Fruit fly (Drosophila melanogaster) whole organism, wandering third instar larva: Measurements from ENCODE around the gene Pex14.

Experiments
- Abd-B ChIP-seq: fragments of >200 bp; optimal IDR thresholded peaks from 2 replicates; lab custom pipeline; 2017; ENCODE audit warnings: missing biosample characterization, missing genetic modification characterization
- CG32264 ChIP-seq: fragments of 200-800 bp; sonication (Bioruptor generic); optimal IDR thresholded peaks from 2 replicates; lab custom pipeline; 2016; ENCODE audit warnings: missing biosample characterization, missing genetic modification characterization
- CG9705 ChIP-seq: fragments of 200-800 bp; sonication (Bioruptor generic); optimal IDR thresholded peaks from 2 replicates; lab custom pipeline; 2018; ENCODE audit warnings: missing biosample characterization, mild to moderate bottlenecking, missing genetic modification characterization
- CrebA ChIP-seq: fragments of 200-800 bp; sonication (Bioruptor generic); optimal IDR thresholded peaks from 2 replicates; lab custom pipeline; 2016; ENCODE audit warnings: missing biosample characterization, mild to moderate bottlenecking, missing genetic modification characterization, borderline replicate concordance
- Dfd ChIP-seq: fragments of >200 bp; optimal IDR thresholded peaks from 2 replicates; lab custom pipeline; 2017; ENCODE audit warnings: missing biosample characterization, missing genetic modification characterization
- Dif ChIP-seq: fragments of 200-275, 200-300 bp; sonication (Bioruptor generic); optimal IDR thresholded peaks from 2 replicates; lab custom pipeline; 2018; ENCODE audit warnings: missing biosample characterization, missing genetic modification characterization; ENCODE audit not compliant: partially characterized antibody
- GATAd ChIP-seq: sonication (Bioruptor generic); optimal IDR thresholded peaks from 2 replicates; lab custom pipeline; 2016; ENCODE audit warnings: missing biosample characterization, missing genetic modification characterization
- HLH106 ChIP-seq: fragments of 200-800 bp; optimal IDR thresholded peaks from 3 replicates; lab custom pipeline; 2019; ENCODE audit warnings: missing biosample characterization, mild to moderate bottlenecking, missing genetic modification characterization, moderate library complexity
- Hnf4 ChIP-seq: fragments of 200-800 bp; sonication (Bioruptor generic); optimal IDR thresholded peaks from 2 replicates; lab custom pipeline; 2016; ENCODE audit warnings: missing biosample characterization, mild to moderate bottlenecking, missing genetic modification characterization
- Hr78 ChIP-seq: fragments of >200 bp; optimal IDR thresholded peaks from 2 replicates; lab custom pipeline; 2017; ENCODE audit warnings: missing biosample characterization, missing genetic modification characterization
- Hr83 ChIP-seq: fragments of 200-300 bp; sonication (Bioruptor generic); optimal IDR thresholded peaks from 2 replicates; lab custom pipeline; 2016; ENCODE audit warnings: missing biosample characterization, mild to moderate bottlenecking, missing genetic modification characterization, moderate library complexity; ENCODE audit not compliant: poor library complexity, severe bottlenecking
- Jra ChIP-seq: sonication (Bioruptor generic); optimal IDR thresholded peaks from 2 replicates; lab custom pipeline; 2016; ENCODE audit warnings: missing biosample characterization, missing genetic modification characterization
- Mio ChIP-seq: sonication (Bioruptor generic); optimal IDR thresholded peaks from 2 replicates; lab custom pipeline; 2016; ENCODE audit warnings: missing biosample characterization, missing genetic modification characterization
- Myc ChIP-seq: fragments of >200 bp; optimal IDR thresholded peaks from 2 replicates; lab custom pipeline; 2017
- N ChIP-seq: fragments of >200 bp; optimal IDR thresholded peaks from 2 replicates; lab custom pipeline; 2018; ENCODE audit warnings: missing biosample characterization, missing external identifiers, missing genetic modification characterization
- OdsH ChIP-seq: fragments of 200-800 bp; sonication (Bioruptor generic); optimal IDR thresholded peaks from 2 replicates; lab custom pipeline; 2016; ENCODE audit warnings: missing biosample characterization, mild to moderate bottlenecking, missing genetic modification characterization
- Rel ChIP-seq, 2 experiments: fragments of 200-800 bp; sonication (Bioruptor generic) in 1 of 2; optimal IDR thresholded peaks; 2 replicates in 1 of 2; 3 replicates in 1 of 2; lab custom pipeline; 2016 to 2019; ENCODE audit warnings: mild to moderate bottlenecking in 2 of 2, missing biosample characterization in 2 of 2, missing genetic modification characterization in 2 of 2, moderate library complexity in 1 of 2
- Sp1 ChIP-seq: fragments of 200-800 bp; sonication (Bioruptor generic); optimal IDR thresholded peaks from 3 replicates; lab custom pipeline; 2019; ENCODE audit warnings: missing biosample characterization, mild to moderate bottlenecking, missing genetic modification characterization, moderate library complexity
- Vsx2 ChIP-seq: fragments of 200-300, 225-300 bp; sonication (Bioruptor generic); optimal IDR thresholded peaks from 2 replicates; lab custom pipeline; 2018; ENCODE audit warnings: missing biosample characterization, missing genetic modification characterization; ENCODE audit not compliant: partially characterized antibody
- br ChIP-seq: fragments of 200-800 bp; sonication (Bioruptor generic); optimal IDR thresholded peaks from 2 replicates; lab custom pipeline; 2016; ENCODE audit warnings: missing biosample characterization, missing genetic modification characterization
- brk ChIP-seq: fragments of 200-800 bp; sonication (Bioruptor generic); optimal IDR thresholded peaks from 2 replicates; lab custom pipeline; 2016; ENCODE audit warnings: missing biosample characterization, mild to moderate bottlenecking, missing genetic modification characterization
- dl ChIP-seq, 2 experiments: fragments of 175-275, 200-275 bp in 1 of 2; fragments of 200-275 bp in 1 of 2; sonication (Bioruptor generic); optimal IDR thresholded peaks; lab custom pipeline; 2018; ENCODE audit warnings: mild to moderate bottlenecking in 2 of 2, missing biosample characterization in 2 of 2, missing genetic modification characterization in 2 of 2, moderate library complexity in 2 of 2; ENCODE audit not compliant: partially characterized antibody in 2 of 2, insufficient read depth in 1 of 2
- dmrt93B ChIP-seq: fragments of 200-800 bp; sonication (Bioruptor generic); optimal IDR thresholded peaks from 2 replicates; lab custom pipeline; 2018; ENCODE audit warnings: missing biosample characterization, mild to moderate bottlenecking, missing genetic modification characterization
- dsf ChIP-seq: sonication (Bioruptor generic); optimal IDR thresholded peaks from 2 replicates; lab custom pipeline; 2016; ENCODE audit warnings: missing biosample characterization, missing genetic modification characterization, borderline replicate concordance
- ey ChIP-seq: fragments of 200-800 bp; sonication (Bioruptor generic); optimal IDR thresholded peaks from 2 replicates; lab custom pipeline; 2016; ENCODE audit warnings: missing biosample characterization, missing genetic modification characterization
- foxo ChIP-seq, 2 experiments: fragments of 200-800 bp; sonication (Bioruptor generic); optimal IDR thresholded peaks; 2 replicates in 1 of 2; 3 replicates in 1 of 2; lab custom pipeline; 2016 to 2017; ENCODE audit warnings: missing biosample characterization in 2 of 2, missing genetic modification characterization in 2 of 2
- fru ChIP-seq: fragments of 200-800 bp; sonication (Bioruptor generic); optimal IDR thresholded peaks from 3 replicates; lab custom pipeline; 2016; ENCODE audit warnings: missing biosample characterization, mild to moderate bottlenecking, missing genetic modification characterization
- h ChIP-seq: fragments of 200-800 bp; sonication (Bioruptor generic); optimal IDR thresholded peaks from 3 replicates; lab custom pipeline; 2016; ENCODE audit warnings: missing biosample characterization, mild to moderate bottlenecking, missing genetic modification characterization
- jim ChIP-seq: fragments of 175-275, 200-325 bp; sonication (Bioruptor generic); optimal IDR thresholded peaks from 2 replicates; lab custom pipeline; 2016; ENCODE audit warnings: missing biosample characterization, mild to moderate bottlenecking, missing genetic modification characterization
- lola ChIP-seq: fragments of >200 bp; optimal IDR thresholded peaks from 2 replicates; lab custom pipeline; 2017; ENCODE audit warnings: missing biosample characterization, missing genetic modification characterization
- pan ChIP-seq: fragments of >200 bp; optimal IDR thresholded peaks from 2 replicates; lab custom pipeline; 2017
- psq ChIP-seq: fragments of 200-800 bp; sonication (Bioruptor generic); optimal IDR thresholded peaks from 3 replicates; lab custom pipeline; 2017; ENCODE audit warnings: missing biosample characterization, mild to moderate bottlenecking, missing genetic modification characterization, moderate library complexity
- rgr ChIP-seq: fragments of 200-800 bp; sonication (Bioruptor generic); optimal IDR thresholded peaks from 3 replicates; lab custom pipeline; 2016; ENCODE audit warnings: missing biosample characterization, mild to moderate bottlenecking, missing genetic modification characterization
- sage ChIP-seq: fragments of 200-800 bp; sonication (Bioruptor generic); optimal IDR thresholded peaks from 2 replicates; lab custom pipeline; 2016; ENCODE audit warnings: missing biosample characterization, mild to moderate bottlenecking, missing genetic modification characterization
- sv ChIP-seq: fragments of 200-800 bp; sonication (Bioruptor generic); optimal IDR thresholded peaks from 3 replicates; lab custom pipeline; 2016; ENCODE audit warnings: missing biosample characterization, missing genetic modification characterization
- tai ChIP-seq: sonication (Bioruptor generic); optimal IDR thresholded peaks from 2 replicates; lab custom pipeline; 2016; ENCODE audit warnings: missing biosample characterization, missing genetic modification characterization
- usp ChIP-seq: fragments of >200 bp; optimal IDR thresholded peaks from 2 replicates; lab custom pipeline; 2017; ENCODE audit warnings: missing biosample characterization, missing genetic modification characterization
- woc ChIP-seq: sonication (Bioruptor generic); optimal IDR thresholded peaks from 2 replicates; lab custom pipeline; 2016; ENCODE audit warnings: missing biosample characterization, mild to moderate bottlenecking, missing genetic modification characterization

The Pex14 gene

DNA sequence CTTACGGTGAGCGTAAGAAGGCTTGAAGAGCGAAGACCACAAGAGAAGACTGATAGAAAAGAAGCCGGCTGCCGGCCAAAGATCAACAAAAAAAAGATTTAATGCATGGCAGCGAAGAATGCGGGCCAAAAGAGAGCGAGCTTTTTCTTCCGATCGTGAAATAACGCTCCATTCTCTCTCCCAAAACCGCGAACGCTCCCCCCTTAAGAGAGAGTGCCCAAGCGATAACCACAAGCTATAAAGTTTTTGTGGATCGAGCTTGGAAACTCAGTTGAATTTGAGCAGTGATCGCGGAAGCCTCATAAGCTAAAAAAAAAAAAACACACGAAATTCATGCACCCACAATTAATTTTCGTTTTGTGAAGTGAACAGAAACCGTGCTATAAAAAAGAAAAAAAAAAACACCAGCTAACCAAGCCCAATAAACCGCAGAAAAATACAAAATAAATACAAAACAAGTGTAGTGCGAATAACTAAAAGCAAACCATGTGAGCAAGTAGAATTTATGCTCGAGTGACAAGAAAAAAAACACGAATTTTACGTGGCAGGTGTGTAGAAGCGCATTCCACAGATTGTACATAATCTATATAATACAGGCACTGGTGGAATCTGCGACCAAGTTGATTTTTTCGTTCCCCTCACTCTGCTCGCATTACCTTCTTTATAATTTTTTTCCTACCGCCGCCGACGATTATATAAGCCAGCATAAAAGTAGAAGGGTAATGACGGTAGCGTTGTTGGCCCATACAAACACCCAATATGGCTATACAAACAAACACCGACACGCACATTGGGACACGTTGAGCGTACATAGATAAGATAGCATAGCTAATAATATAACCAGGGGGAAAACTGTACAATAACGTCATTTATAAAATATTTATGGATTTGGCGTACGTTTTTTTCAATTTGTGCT lies 48.0 kb upstream of the Pex14 start, which contains the start of gene CG13252:
Gene CG13252, plus strand, starts transcription at position 269 of the 916 bp plus-strand sequence.
- no peak for TF ChIP-seq ey
- no peak for TF ChIP-seq Myc (lab: Kevin White, UChicago)
- TF ChIP-seq HLH106 (tag; lab: Kevin White, UChicago): no peak
- no peak for TF ChIP-seq Mio (GFP tag; lab: Kevin White, UChicago)
- no peak for TF ChIP-seq Hnf4 (GFP tag; lab: Kevin White, UChicago)
- TF ChIP-seq dl (GFP tag; optimal IDR thresholded peaks at IDR 0.05; lab: Kevin White, UChicago; ENCODE audit: insufficient read depth in 1 of 2, partially characterized antibody in 2 of 2): peak; percentile 9 to 61
- peak; percentile 3 for TF ChIP-seq tai
- TF ChIP-seq Abd-B (GFP tag; lab: Kevin White, UChicago): no peak
- TF ChIP-seq woc (GFP tag; lab: Kevin White, UChicago): peak; percentile 24
- TF ChIP-seq jim (GFP tag; lab: Kevin White, UChicago): no peak
- peak; percentile 40 for TF ChIP-seq Rel (GFP tag; optimal IDR thresholded peaks at IDR 0.05; lab: Kevin White, UChicago)
- TF ChIP-seq Rel (tag; optimal IDR thresholded peaks at IDR 0.05; lab: Kevin White, UChicago): no peak
- TF ChIP-seq Hr83 (GFP tag; lab: Kevin White, UChicago): peak; percentile 49
- no peak for TF ChIP-seq N (GFP tag; lab: Kevin White, UChicago)
- TF ChIP-seq lola: no peak
- TF ChIP-seq CG9705 (GFP tag; lab: Kevin White, UChicago): no peak
- peak; percentile 8 for TF ChIP-seq Sp1
- no peak for TF ChIP-seq OdsH (GFP tag; lab: Kevin White, UChicago)
- no peak for TF ChIP-seq br
- no peak for TF ChIP-seq pan (lab: Kevin White, UChicago)
- TF ChIP-seq sage: peak; percentile 71
- TF ChIP-seq GATAd (GFP tag; lab: Kevin White, UChicago): no peak
- no peak for TF ChIP-seq Dfd (GFP tag; lab: Kevin White, UChicago)
- no peak for TF ChIP-seq Hr78
- peak; percentile 71 for TF ChIP-seq CrebA (GFP tag; lab: Kevin White, UChicago)
- no peak for TF ChIP-seq usp (GFP tag; lab: Kevin White, UChicago)
- TF ChIP-seq sv: no peak
- TF ChIP-seq dsf: no peak
- peak in 1 of 2 experiments; percentile 1 for TF ChIP-seq foxo (GFP tag; optimal IDR thresholded peaks at IDR 0.05; lab: Kevin White, UChicago)
- peak; percentile 64 for TF ChIP-seq Dif (GFP tag; lab: Kevin White, UChicago)
- TF ChIP-seq brk (GFP tag; lab: Kevin White, UChicago): peak; percentile 69
- TF ChIP-seq psq: no peak
- no peak for TF ChIP-seq h
- peak; percentile 23 for TF ChIP-seq fru (GFP tag; lab: Kevin White, UChicago)
- TF ChIP-seq dmrt93B: no peak
- no peak for TF ChIP-seq CG32264 (GFP tag; lab: Kevin White, UChicago)
- no peak for TF ChIP-seq rgr (GFP tag; lab: Kevin White, UChicago)
- TF ChIP-seq Jra (GFP tag; lab: Kevin White, UChicago): no peak
- peak; percentile 16 for TF ChIP-seq Vsx2 (GFP tag; lab: Kevin White, UChicago)
- TF ChIP-seq, all 38 proteins: peak for 13

DNA sequence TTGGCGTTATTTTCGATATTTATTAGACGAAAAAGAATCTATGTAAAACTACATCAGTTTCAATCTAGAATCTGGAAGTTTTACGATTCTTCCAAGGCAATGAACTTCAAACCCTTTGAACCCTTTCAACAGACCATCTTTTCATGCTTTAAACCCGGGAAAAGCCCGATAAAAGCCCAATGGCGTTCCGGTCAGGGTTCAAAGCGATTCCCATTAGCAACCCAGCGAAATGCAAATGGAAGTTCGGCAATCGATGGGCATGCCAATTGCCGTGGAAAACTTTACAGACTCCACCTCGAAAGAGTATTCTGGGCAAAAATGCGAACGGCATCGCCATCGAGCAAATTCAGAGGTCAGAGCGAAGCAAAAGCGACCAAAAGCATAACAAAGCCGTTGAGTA lies 46.1 kb upstream of the Pex14 start:
- TF ChIP-seq CG9705 (GFP tag; lab: Kevin White, UChicago) (no peak), woc (GFP tag; lab: Kevin White, UChicago) (peak; percentile 24)
